Fruit fly (Drosophila melanogaster) whole organism, embryonic: ENCODE measurements around the gene sphe.

Experiments
- Adf1 ChIP-seq: fragments of 200-800 bp; sonication (Bioruptor generic); IDR thresholded peaks from 2 replicates; pipeline ENCODE4 v1.3.6; 2022; ENCODE audit warnings: missing biosample characterization, missing genetic modification characterization
- Atf6 ChIP-seq: fragments of 200-800 bp; sonication (Bioruptor generic); IDR thresholded peaks from 2 replicates; pipeline ENCODE4 v1.3.6; 2022; ENCODE audit warnings: missing biosample characterization, missing genetic modification characterization
- BtbVII ChIP-seq: fragments of 200-800 bp; sonication (Bioruptor generic); optimal IDR thresholded peaks from 3 replicates; lab custom pipeline; 2017; ENCODE audit warnings: missing biosample characterization, mild to moderate bottlenecking, missing genetic modification characterization
- Bteb2 ChIP-seq: fragments of 200-800 bp; sonication (Bioruptor generic); optimal IDR thresholded peaks from 2 replicates; lab custom pipeline; 2016; ENCODE audit warnings: missing biosample characterization, missing genetic modification characterization
- CG10321 ChIP-seq: fragments of 200-800 bp; sonication (Bioruptor generic); IDR thresholded peaks from 2 replicates; pipeline ENCODE4 v1.3.6; 2022; ENCODE audit warnings: missing biosample characterization, missing genetic modification characterization
- CG12155 ChIP-seq: fragments of 200-800 bp; sonication (Bioruptor generic); optimal IDR thresholded peaks from 3 replicates; lab custom pipeline; 2016; ENCODE audit warnings: missing biosample characterization, missing genetic modification characterization
- CG12236 ChIP-seq: fragments of 200-800 bp; sonication (Bioruptor generic); optimal IDR thresholded peaks from 2 replicates; lab custom pipeline; 2016; ENCODE audit warnings: missing biosample characterization, missing genetic modification characterization
- CG14710 ChIP-seq: fragments of 200-800 bp; sonication (Bioruptor generic); optimal IDR thresholded peaks from 3 replicates; lab custom pipeline; 2019; ENCODE audit warnings: missing biosample characterization, mild to moderate bottlenecking, missing genetic modification characterization, moderate library complexity
- CG3065 ChIP-seq: fragments of 200-800 bp; sonication (Bioruptor generic); optimal IDR thresholded peaks from 2 replicates; lab custom pipeline; 2016; ENCODE audit warnings: missing biosample characterization, missing genetic modification characterization
- CG32532 ChIP-seq: fragments of 200-800 bp; sonication (Bioruptor generic); IDR thresholded peaks from 2 replicates; pipeline ENCODE4 v1.3.6; 2022; ENCODE audit warnings: missing biosample characterization, missing genetic modification characterization
- CG4328 ChIP-seq: fragments of 200-800 bp; sonication (Bioruptor generic); optimal IDR thresholded peaks from 3 replicates; lab custom pipeline; 2017; ENCODE audit warnings: missing biosample characterization, missing genetic modification reagents, missing genetic modification characterization
- CG4820 ChIP-seq: fragments of 200-800 bp; sonication (Bioruptor generic); optimal IDR thresholded peaks from 3 replicates; lab custom pipeline; 2016; ENCODE audit warnings: missing biosample characterization, missing genetic modification characterization
- CG5180 ChIP-seq: fragments of 200-800 bp; sonication (Bioruptor generic); optimal IDR thresholded peaks from 3 replicates; lab custom pipeline; 2017; ENCODE audit warnings: missing biosample characterization, missing genetic modification characterization, mild to moderate bottlenecking, moderate library complexity, missing genetic modification reagents
- CG7556 ChIP-seq: fragments of 200-800 bp; sonication (Bioruptor generic); optimal IDR thresholded peaks from 2 replicates; lab custom pipeline; 2017; ENCODE audit warnings: missing biosample characterization, mild to moderate bottlenecking, missing genetic modification characterization
- CG7987 ChIP-seq: fragments of 200-800 bp; sonication (Bioruptor generic); optimal IDR thresholded peaks from 2 replicates; lab custom pipeline; 2018; ENCODE audit warnings: missing biosample characterization, mild to moderate bottlenecking, missing genetic modification characterization, moderate library complexity
- CG9876 ChIP-seq: fragments of 200-800 bp; sonication (Bioruptor generic); optimal IDR thresholded peaks from 2 replicates; lab custom pipeline; 2016; ENCODE audit warnings: missing biosample characterization, missing genetic modification characterization
- CrebB ChIP-seq: fragments of 200-800 bp; sonication (Bioruptor generic); optimal IDR thresholded peaks from 3 replicates; lab custom pipeline; 2018; ENCODE audit warnings: missing biosample characterization, mild to moderate bottlenecking, missing genetic modification characterization
- Dip3 ChIP-seq: fragments of 200-800 bp; sonication (Bioruptor generic); optimal IDR thresholded peaks from 3 replicates; lab custom pipeline; 2016; ENCODE audit warnings: missing biosample characterization, missing genetic modification characterization
- Eip74EF ChIP-seq, 2 experiments: fragments of 200-800 bp in 1 of 2; fragments of >200 bp in 1 of 2; sonication (Bioruptor generic) in 1 of 2; optimal IDR thresholded peaks; 2 replicates each; lab custom pipeline; 2017 to 2019; ENCODE audit warnings: missing biosample characterization in 2 of 2, missing genetic modification characterization in 2 of 2, mild to moderate bottlenecking in 1 of 2, moderate library complexity in 1 of 2
- Med ChIP-seq: fragments of 200-800 bp; sonication (Bioruptor generic); peaks from one replicate; lab custom pipeline; 2016; ENCODE audit warnings: missing biosample characterization, missing genetic modification characterization, mild to moderate bottlenecking, inconsistent platforms, moderate library complexity
- Oli ChIP-seq: fragments of 200-800 bp; sonication (Bioruptor generic); optimal IDR thresholded peaks from 2 replicates; lab custom pipeline; 2018; ENCODE audit warnings: missing biosample characterization, mild to moderate bottlenecking, missing genetic modification characterization, moderate library complexity
- Pdp1 ChIP-seq, 2 experiments: fragments of 200-800 bp; sonication (Bioruptor generic); optimal IDR thresholded peaks; 3 replicates each; lab custom pipeline; 2016; ENCODE audit warnings: missing biosample characterization in 2 of 2, missing genetic modification characterization in 2 of 2, mild to moderate bottlenecking in 1 of 2, moderate library complexity in 1 of 2
- Ravus ChIP-seq: fragments of 200-800 bp; sonication (Bioruptor generic); IDR thresholded peaks from 2 replicates; pipeline ENCODE4 v1.3.6; 2022; ENCODE audit warnings: missing biosample characterization, missing genetic modification characterization
- Usf ChIP-seq: fragments of 200-800 bp; sonication (Bioruptor generic); optimal IDR thresholded peaks from 2 replicates; lab custom pipeline; 2017; ENCODE audit warnings: missing genotype, missing biosample characterization, missing genetic modification characterization
- YL-1 ChIP-seq: fragments of 200-800 bp; sonication (Bioruptor generic); optimal IDR thresholded peaks from 3 replicates; lab custom pipeline; 2017; ENCODE audit warnings: missing biosample characterization, mild to moderate bottlenecking, missing genetic modification characterization
- ase ChIP-seq: fragments of 200-800 bp; sonication (Bioruptor generic); IDR thresholded peaks from 3 replicates; pipeline ENCODE4 v1.3.6; 2022; ENCODE audit warnings: missing biosample characterization, missing genetic modification characterization
- az2 ChIP-seq: fragments of 200-800 bp; sonication (Bioruptor generic); optimal IDR thresholded peaks from 3 replicates; lab custom pipeline; 2016; ENCODE audit warnings: missing biosample characterization, missing genetic modification characterization
- croc ChIP-seq: fragments of 200-800 bp; sonication (Bioruptor generic); conservative IDR thresholded peaks from 3 replicates; pipeline ENCODE4 v1.3.6; 2022; ENCODE audit warnings: missing biosample characterization, missing genetic modification characterization
- crol ChIP-seq: fragments of 200-800 bp; sonication (Bioruptor generic); IDR thresholded peaks from 2 replicates; pipeline ENCODE4 v1.3.6; 2022; ENCODE audit warnings: missing biosample characterization, missing genetic modification characterization
- dati ChIP-seq: fragments of 200-800 bp; sonication (Bioruptor generic); IDR thresholded peaks from 2 replicates; pipeline ENCODE4 v1.3.6; 2022; ENCODE audit warnings: missing biosample characterization, missing genetic modification characterization
- fd96Cb ChIP-seq: fragments of 200-800 bp; sonication (Bioruptor generic); optimal IDR thresholded peaks from 2 replicates; lab custom pipeline; 2018; ENCODE audit warnings: missing biosample characterization, mild to moderate bottlenecking, missing genetic modification characterization, moderate library complexity
- grn ChIP-seq: fragments of 200-800 bp; sonication (Bioruptor generic); optimal IDR thresholded peaks from 3 replicates; lab custom pipeline; 2017; ENCODE audit warnings: missing biosample characterization, missing genetic modification characterization
- gsb ChIP-seq: fragments of 200-800 bp; sonication (Bioruptor generic); IDR thresholded peaks from 2 replicates; pipeline ENCODE4 v1.3.6; 2022; ENCODE audit warnings: missing biosample characterization, missing genetic modification characterization
- ind ChIP-seq: fragments of 200-800 bp; sonication (Bioruptor generic); optimal IDR thresholded peaks from 3 replicates; lab custom pipeline; 2016; ENCODE audit warnings: missing biosample characterization, missing genetic modification characterization
- insv ChIP-seq, 2 experiments: fragments of 200-800 bp; sonication (Bioruptor generic); optimal IDR thresholded peaks; 3 replicates each; lab custom pipeline; 2016 to 2018; ENCODE audit warnings: missing biosample characterization in 2 of 2, missing genetic modification characterization in 2 of 2
- maf-S ChIP-seq: fragments of 200-800 bp; sonication (Bioruptor generic); optimal IDR thresholded peaks from 2 replicates; lab custom pipeline; 2016; ENCODE audit warnings: missing biosample characterization, missing genetic modification characterization
- rib ChIP-seq: fragments of 200-800 bp; sonication (Bioruptor generic); IDR thresholded peaks from 2 replicates; pipeline ENCODE4 v1.3.6; 2022; ENCODE audit warnings: missing biosample characterization, missing genetic modification characterization
- ro ChIP-seq: fragments of 200-800 bp; sonication (Bioruptor generic); IDR thresholded peaks from 2 replicates; pipeline ENCODE4 v1.3.6; 2022; ENCODE audit warnings: missing biosample characterization, missing genetic modification characterization
- schlank ChIP-seq: fragments of 200-800 bp; sonication (Bioruptor generic); optimal IDR thresholded peaks from 2 replicates; lab custom pipeline; 2018; ENCODE audit warnings: missing biosample characterization, mild to moderate bottlenecking, missing genetic modification characterization
- sima ChIP-seq: fragments of 200-800 bp; sonication (Bioruptor generic); optimal IDR thresholded peaks from 2 replicates; lab custom pipeline; 2016; ENCODE audit warnings: missing biosample characterization, missing genetic modification characterization
- so ChIP-seq: fragments of 200-800 bp; sonication (Bioruptor generic); IDR thresholded peaks from 3 replicates; pipeline ENCODE4 v1.3.6; 2022; ENCODE audit warnings: missing biosample characterization, missing genetic modification characterization
- sug ChIP-seq: fragments of 200-800 bp; optimal IDR thresholded peaks from 2 replicates; lab custom pipeline; 2019; ENCODE audit warnings: missing biosample characterization, mild to moderate bottlenecking, missing genetic modification characterization, moderate library complexity
- tll ChIP-seq, 2 experiments: fragments of 200-800 bp in 1 of 2; fragments of >200 bp in 1 of 2; sonication (Bioruptor generic) in 1 of 2; optimal IDR thresholded peaks; 2 replicates each; lab custom pipeline; 2017 to 2019; ENCODE audit warnings: missing biosample characterization in 2 of 2, missing genetic modification characterization in 2 of 2, mild to moderate bottlenecking in 1 of 2, moderate library complexity in 1 of 2
- tna ChIP-seq: fragments of 200-800 bp; sonication (Bioruptor generic); IDR thresholded peaks from 2 replicates; pipeline ENCODE4 v1.3.6; 2022; ENCODE audit warnings: missing biosample characterization, missing genetic modification characterization; ENCODE audit not compliant: partially characterized antibody
- unc-4 ChIP-seq: fragments of 200-800 bp; sonication (Bioruptor generic); IDR thresholded peaks from 2 replicates; pipeline ENCODE4 v1.3.6; 2022; ENCODE audit warnings: missing biosample characterization, missing genetic modification characterization; ENCODE audit not compliant: partially characterized antibody
- usp ChIP-seq: fragments of >200 bp; optimal IDR thresholded peaks from 2 replicates; lab custom pipeline; 2017; ENCODE audit warnings: missing biosample characterization, missing genetic modification characterization
- wor ChIP-seq: fragments of 200-800 bp; sonication (Bioruptor generic); IDR thresholded peaks from 2 replicates; pipeline ENCODE4 v1.3.6; 2022; ENCODE audit warnings: missing biosample characterization, missing genetic modification characterization
- zen ChIP-seq: fragments of 200-800 bp; sonication (Bioruptor generic); optimal IDR thresholded peaks from 3 replicates; lab custom pipeline; 2018; ENCODE audit warnings: missing biosample characterization, mild to moderate bottlenecking, missing genetic modification characterization, moderate library complexity
- zf30C ChIP-seq: fragments of 200-800 bp; sonication (Bioruptor generic); optimal IDR thresholded peaks from 3 replicates; lab custom pipeline; 2018; ENCODE audit warnings: missing biosample characterization, mild to moderate bottlenecking, missing genetic modification characterization
- zfh2 ChIP-seq: fragments of 200-800 bp; sonication (Bioruptor generic); optimal IDR thresholded peaks from 2 replicates; lab custom pipeline; 2016; ENCODE audit warnings: missing biosample characterization, missing genetic modification characterization

Gene sphe

dm6 chrX:16670691-16671481 lies 30.9 kb downstream of the sphe start (continued):
- TF ChIP-seq ase (GFP tag; lab: Robert Waterston, UW) (no peak), grn (GFP tag; lab: Kevin White, UChicago) (no peak), Bteb2 (GFP tag; lab: Kevin White, UChicago) (no peak), zf30C (GFP tag; lab: Kevin White, UChicago) (no peak), CG7987 (GFP tag; lab: Kevin White, UChicago) (no peak), Adf1 (GFP tag; lab: Robert Waterston, UW) (peak; percentile 97), croc (GFP tag; lab: Robert Waterston, UW) (no peak), wor (no peak), Pdp1 (GFP tag; optimal IDR thresholded peaks at IDR 0.05; lab: Kevin White, UChicago) (no peak), CG10321 (GFP tag; lab: Robert Waterston, UW) (no peak), rib (GFP tag; lab: Robert Waterston, UW) (no peak), dati (GFP tag; lab: Robert Waterston, UW) (no peak), CG7556 (GFP tag; lab: Kevin White, UChicago) (peak; percentile 20), tll (GFP tag; optimal IDR thresholded peaks at IDR 0.05; lab: Kevin White, UChicago) (no peak), CG5180 (no peak), maf-S (GFP tag; lab: Kevin White, UChicago) (no peak), crol (GFP tag; lab: Robert Waterston, UW) (no peak), zfh2 (peak; percentile 38), insv (GFP tag; optimal IDR thresholded peaks at IDR 0.05; lab: Kevin White, UChicago) (no peak), zen (tag; lab: Kevin White, UChicago) (no peak), CG12236 (GFP tag; lab: Kevin White, UChicago) (no peak), fd96Cb (tag; lab: Kevin White, UChicago) (no peak), Eip74EF (GFP tag; optimal IDR thresholded peaks at IDR 0.05; lab: Kevin White, UChicago) (peak in 1 of 2 experiments; percentile 10), BtbVII (GFP tag; lab: Kevin White, UChicago) (no peak), schlank (tag; lab: Kevin White, UChicago) (no peak), unc-4 (no peak), YL-1 (GFP tag; lab: Kevin White, UChicago) (no peak), az2 (GFP tag; lab: Kevin White, UChicago) (peak; percentile 4), ind (no peak), sima (GFP tag; lab: Kevin White, UChicago) (no peak), Usf (GFP tag; lab: Kevin White, UChicago) (no peak), CrebB (tag; lab: Kevin White, UChicago) (peak; percentile 15), CG32532 (GFP tag; lab: Robert Waterston, UW) (peak; percentile 37; the same call in 1 of the 2 replicates), Oli (tag; lab: Kevin White, UChicago) (peak; percentile 33), sug (tag; lab: Kevin White, UChicago) (peak; percentile 38), CG12155 (no peak), usp (GFP tag; lab: Kevin White, UChicago) (no peak), Atf6 (GFP tag; lab: Robert Waterston, UW) (peak; percentile 23; the same call in 1 of the 2 replicates), gsb (GFP tag; lab: Robert Waterston, UW) (no peak), CG3065 (no peak), tna (GFP tag; lab: Robert Waterston, UW) (no peak), CG4820 (GFP tag; lab: Kevin White, UChicago) (no peak), Med (peak; percentile 87), ro (GFP tag; lab: Robert Waterston, UW) (no peak), CG9876 (GFP tag; lab: Kevin White, UChicago) (no peak), CG14710 (tag; lab: Kevin White, UChicago) (no peak), Dip3 (peak; percentile 8), CG4328 (GFP tag; lab: Kevin White, UChicago) (no peak), so (GFP tag; lab: Robert Waterston, UW) (no peak), Ravus (no peak)
